Worm (Caenorhabditis elegans): ENCODE data around the gene sgt-1.
"Not testable (repeated sequence)": the region's sequence is repeated elsewhere in the genome, so short reads cannot be mapped to it uniquely, and the experiment has no call there.

sgt-1 gene

DNA sequence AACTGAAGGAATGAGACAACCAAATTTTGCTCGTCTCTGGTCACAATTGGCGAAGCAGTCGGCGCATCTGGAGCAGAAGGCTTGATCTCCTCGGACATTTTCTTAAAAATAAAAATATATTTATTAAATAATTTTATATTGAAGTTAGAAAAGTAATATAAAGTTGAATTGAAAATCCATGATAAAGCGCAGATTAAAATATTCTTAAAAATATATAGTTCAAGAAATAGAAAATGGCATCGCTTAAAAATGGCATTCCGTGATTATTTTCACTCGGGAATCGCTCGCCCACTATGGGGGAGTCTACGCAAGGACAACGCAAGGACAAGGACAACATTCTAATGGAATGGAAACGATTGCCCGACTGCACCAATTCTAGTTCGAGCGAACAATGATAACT is at the start of gene sgt-1:
TSS of gene sgt-1 (minus strand) at position 101 of the 400 bp plus-strand sequence.
- not testable (repeated sequence) for TF ChIP-seq cog-1 (tag; optimal IDR thresholded peaks at IDR 0.05); tab-1 (GFP tag; IDR thresholded peaks at IDR 0.05); klf-2 (GFP tag; conservative IDR thresholded peaks at IDR 0.05)

DNA sequence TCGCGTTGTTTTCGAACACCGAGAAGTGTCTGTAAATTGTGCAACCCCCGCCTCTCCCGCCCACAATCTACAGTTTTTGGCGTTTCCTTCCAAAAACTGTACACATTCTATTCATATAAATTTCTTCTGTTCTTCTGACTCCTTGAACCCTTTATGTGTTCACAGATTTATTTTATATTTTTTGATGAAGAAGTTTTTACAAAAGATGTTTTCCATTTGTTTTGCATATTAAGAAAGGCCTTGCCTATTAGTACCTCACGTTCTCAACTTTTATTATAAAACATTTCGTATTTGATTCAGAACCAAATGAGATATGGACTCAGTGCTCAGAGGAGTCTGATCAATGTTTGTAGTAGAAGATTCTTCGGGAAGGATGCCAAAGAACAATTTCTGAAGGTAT is 49.7 kb upstream of the sgt-1 start, which contains the start of gene ndx-3:
TSS of gene ndx-3 (plus strand) at position 301 of the 400 bp plus-strand sequence.
- no peak for TF ChIP-seq cog-1 (tag; optimal IDR thresholded peaks at IDR 0.05)
- TF ChIP-seq med-1 (GFP tag; optimal IDR thresholded peaks at IDR 0.05; ENCODE audit: insufficient read depth) = no peak
- no peak for TF ChIP-seq ztf-23 (GFP tag; IDR thresholded peaks at IDR 0.05)
- no peak for TF ChIP-seq tab-1 (GFP tag; IDR thresholded peaks at IDR 0.05)
- no peak for TF ChIP-seq T22C8.4 (GFP tag; IDR thresholded peaks at IDR 0.05)
- no peak for TF ChIP-seq klf-2 (GFP tag; conservative IDR thresholded peaks at IDR 0.05)
- TF ChIP-seq ztf-29 (GFP tag; IDR thresholded peaks at IDR 0.05) = no peak
- TF ChIP-seq ref-1 (GFP tag; conservative IDR thresholded peaks at IDR 0.05) = no peak
- no peak for TF ChIP-seq flt-1 (GFP tag; IDR thresholded peaks at IDR 0.05)

DNA sequence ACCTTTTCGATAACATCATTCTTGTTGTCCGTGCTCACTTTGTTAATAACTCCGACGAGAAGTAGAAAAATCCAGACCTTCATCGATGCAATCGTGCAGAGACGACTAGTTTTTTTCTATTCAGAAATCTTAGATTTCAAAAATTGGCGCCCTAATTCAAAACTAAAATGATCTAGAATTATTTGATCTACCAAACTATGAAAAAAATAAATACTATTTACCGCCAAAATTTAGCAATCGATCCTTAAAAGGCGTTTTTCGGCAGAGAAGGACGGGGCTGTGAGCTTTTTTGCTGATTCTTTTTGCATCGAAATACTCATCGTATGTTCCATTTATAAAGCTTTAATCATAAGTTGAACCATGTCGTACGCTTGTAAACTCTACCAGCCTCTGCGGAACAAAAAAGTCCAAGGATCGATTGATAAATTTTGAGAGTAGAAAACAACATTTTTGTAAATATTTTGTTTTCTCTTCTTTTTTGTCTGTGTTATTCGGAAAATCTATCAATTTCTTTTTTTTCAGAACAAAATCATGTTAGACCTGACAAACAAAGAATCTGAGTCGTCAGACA is 45.9 kb upstream of the sgt-1 start, which contains the start of the genes try-1 and zyg-12:
TSS of gene try-1 (minus strand) at position 148 of the 571 bp plus-strand sequence.
TSS of gene zyg-12 (plus strand) at position 521 of the 571 bp plus-strand sequence.
- TF ChIP-seq T22C8.4 (GFP tag; IDR thresholded peaks at IDR 0.05) = no peak
- no peak for TF ChIP-seq med-1 (GFP tag; optimal IDR thresholded peaks at IDR 0.05; ENCODE audit: insufficient read depth)
- TF ChIP-seq ztf-23 (GFP tag; IDR thresholded peaks at IDR 0.05) = no peak
- TF ChIP-seq tab-1 (GFP tag; IDR thresholded peaks at IDR 0.05) = no peak
- TF ChIP-seq ztf-29 (GFP tag; IDR thresholded peaks at IDR 0.05) = no peak
- TF ChIP-seq cog-1 (tag; optimal IDR thresholded peaks at IDR 0.05) = no peak
- no peak for TF ChIP-seq ref-1 (GFP tag; conservative IDR thresholded peaks at IDR 0.05)

DNA sequence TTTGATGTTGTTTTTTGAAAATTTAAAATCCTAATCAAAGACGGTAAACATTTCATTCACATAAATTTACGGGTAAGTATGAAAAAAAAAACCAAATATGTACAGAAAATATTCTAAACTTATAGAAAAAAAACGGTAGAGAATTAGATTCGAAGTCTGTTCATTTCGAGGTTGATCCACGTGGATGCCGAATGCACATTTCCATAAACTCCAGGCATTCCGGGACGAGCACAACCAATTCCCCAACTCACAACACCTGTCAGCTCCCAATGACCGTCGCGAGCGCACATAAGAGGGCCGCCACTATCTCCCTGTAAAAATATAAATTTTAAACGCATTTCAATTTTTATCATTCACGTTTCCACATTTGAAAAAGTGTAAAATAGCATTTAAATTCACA is 44.5 kb upstream of the sgt-1 start:
- no peak for TF ChIP-seq ztf-29 (GFP tag; IDR thresholded peaks at IDR 0.05)
- 0 out of 2 replicates have a peak, but pooled peaks have one; percentile 15 for TF ChIP-seq ztf-23 (GFP tag; IDR thresholded peaks at IDR 0.05)
- TF ChIP-seq tab-1 (GFP tag; IDR thresholded peaks at IDR 0.05) = no peak

DNA sequence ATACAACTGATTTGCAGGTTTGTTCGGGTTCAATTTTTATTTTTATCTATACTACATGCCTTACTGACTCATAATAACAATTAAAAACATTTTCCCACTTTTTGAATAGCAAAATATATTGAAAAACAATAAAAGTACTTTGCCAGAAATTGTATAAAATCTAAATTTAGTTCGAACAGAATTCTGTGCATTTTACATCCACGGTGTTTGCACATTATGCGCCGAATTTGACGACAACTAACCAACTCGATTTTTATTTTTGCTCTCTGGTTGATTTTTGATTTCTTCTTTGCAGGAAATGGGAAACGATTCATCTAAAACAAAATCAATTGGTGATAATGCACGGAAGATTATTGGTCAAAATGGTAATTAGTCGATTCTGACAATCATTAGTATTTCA is 43.2 kb upstream of the sgt-1 start:
- TF ChIP-seq flt-1 (GFP tag; IDR thresholded peaks at IDR 0.05) (no peak), ztf-23 (GFP tag; IDR thresholded peaks at IDR 0.05) (no peak), T22C8.4 (GFP tag; IDR thresholded peaks at IDR 0.05) (no peak), klf-2 (GFP tag; conservative IDR thresholded peaks at IDR 0.05) (no peak), tab-1 (GFP tag; IDR thresholded peaks at IDR 0.05) (no peak), cog-1 (tag; optimal IDR thresholded peaks at IDR 0.05) (no peak), ref-1 (GFP tag; conservative IDR thresholded peaks at IDR 0.05) (no peak), med-1 (GFP tag; optimal IDR thresholded peaks at IDR 0.05; ENCODE audit: insufficient read depth) (no peak), ztf-29 (GFP tag; IDR thresholded peaks at IDR 0.05) (no peak)

DNA sequence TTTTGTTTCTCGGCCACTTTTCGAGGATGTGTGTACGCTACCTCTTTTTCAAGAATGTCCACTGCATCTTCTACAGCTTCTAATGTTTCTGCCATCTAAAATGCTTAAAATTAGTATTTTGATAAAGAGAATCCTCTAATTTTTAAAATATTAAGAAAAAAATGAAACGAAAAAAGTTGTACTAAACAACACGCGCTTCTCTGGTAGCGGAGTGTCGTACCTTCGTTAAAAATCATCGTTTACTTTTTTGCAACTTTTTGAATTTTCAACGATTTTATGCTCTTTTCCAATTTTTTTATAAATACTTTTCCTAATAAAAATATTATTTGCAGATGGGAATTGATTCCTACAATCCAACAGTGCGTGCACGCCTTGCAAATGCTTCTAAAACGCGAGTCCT is 42.1 kb upstream of the sgt-1 start, which contains the start of the genes gldi-11 and ZK546.2:
TSS of gene gldi-11 (minus strand) at position 95 of the 400 bp plus-strand sequence.
TSS of gene ZK546.2 (plus strand) at position 333 of the 400 bp plus-strand sequence.
- no peak for TF ChIP-seq med-1 (GFP tag; optimal IDR thresholded peaks at IDR 0.05; ENCODE audit: insufficient read depth)

DNA sequence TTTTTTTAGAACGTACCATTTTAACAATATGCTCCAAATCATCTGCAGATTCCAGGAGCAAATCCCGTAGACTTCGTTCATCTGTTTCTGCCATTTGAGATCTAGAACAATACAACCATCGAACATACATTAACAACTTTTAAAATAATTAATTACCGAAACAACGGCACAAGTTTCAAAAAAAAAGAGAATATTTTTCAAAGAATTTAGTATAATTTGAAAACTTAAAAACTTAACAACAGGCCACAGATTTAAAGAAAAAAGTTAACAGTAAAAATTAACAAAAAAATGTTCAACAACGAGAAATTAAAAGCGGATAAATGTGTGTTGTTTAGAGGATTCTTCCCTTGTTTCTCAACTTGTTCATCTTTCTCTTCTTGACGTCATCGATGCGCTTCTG is 40.3 kb upstream of the sgt-1 start, which contains the start of gene mdt-4:
TSS of gene mdt-4 (minus strand) at position 101 of the 400 bp plus-strand sequence.
- TF ChIP-seq klf-2 (GFP tag; conservative IDR thresholded peaks at IDR 0.05) (no peak), T22C8.4 (GFP tag; IDR thresholded peaks at IDR 0.05) (no peak), ztf-23 (GFP tag; IDR thresholded peaks at IDR 0.05) (no peak), flt-1 (GFP tag; IDR thresholded peaks at IDR 0.05) (no peak), ref-1 (GFP tag; conservative IDR thresholded peaks at IDR 0.05) (no peak), ztf-29 (GFP tag; IDR thresholded peaks at IDR 0.05) (no peak), med-1 (GFP tag; optimal IDR thresholded peaks at IDR 0.05; ENCODE audit: insufficient read depth) (no peak), tab-1 (GFP tag; IDR thresholded peaks at IDR 0.05) (no peak), cog-1 (tag; optimal IDR thresholded peaks at IDR 0.05) (no peak)

DNA sequence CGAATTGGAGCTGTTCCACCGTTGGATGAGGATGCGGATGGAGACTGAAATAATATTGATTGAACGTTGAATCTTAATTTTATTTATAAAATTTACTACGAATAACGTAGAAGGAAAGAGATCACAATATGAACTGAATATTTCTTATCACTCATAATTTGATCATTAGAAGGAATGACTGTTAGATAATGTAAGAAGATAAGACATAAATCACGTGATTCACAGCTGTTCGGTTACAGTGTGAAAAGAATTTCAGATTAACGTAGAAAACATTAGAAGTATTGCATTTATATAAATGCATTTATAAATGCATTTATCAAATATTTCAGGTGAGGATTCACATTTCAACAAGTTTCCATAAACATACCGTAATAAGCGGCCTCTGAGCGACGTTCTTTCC is 39.2 kb upstream of the sgt-1 start:
- TF ChIP-seq klf-2 (GFP tag; conservative IDR thresholded peaks at IDR 0.05) (no peak), ztf-23 (GFP tag; IDR thresholded peaks at IDR 0.05) (no peak), med-1 (GFP tag; optimal IDR thresholded peaks at IDR 0.05; ENCODE audit: insufficient read depth) (no peak), flt-1 (GFP tag; IDR thresholded peaks at IDR 0.05) (no peak), ztf-29 (GFP tag; IDR thresholded peaks at IDR 0.05) (no peak), cog-1 (tag; optimal IDR thresholded peaks at IDR 0.05) (no peak), ref-1 (GFP tag; conservative IDR thresholded peaks at IDR 0.05) (no peak), T22C8.4 (GFP tag; IDR thresholded peaks at IDR 0.05) (no peak), tab-1 (GFP tag; IDR thresholded peaks at IDR 0.05) (no peak)

DNA sequence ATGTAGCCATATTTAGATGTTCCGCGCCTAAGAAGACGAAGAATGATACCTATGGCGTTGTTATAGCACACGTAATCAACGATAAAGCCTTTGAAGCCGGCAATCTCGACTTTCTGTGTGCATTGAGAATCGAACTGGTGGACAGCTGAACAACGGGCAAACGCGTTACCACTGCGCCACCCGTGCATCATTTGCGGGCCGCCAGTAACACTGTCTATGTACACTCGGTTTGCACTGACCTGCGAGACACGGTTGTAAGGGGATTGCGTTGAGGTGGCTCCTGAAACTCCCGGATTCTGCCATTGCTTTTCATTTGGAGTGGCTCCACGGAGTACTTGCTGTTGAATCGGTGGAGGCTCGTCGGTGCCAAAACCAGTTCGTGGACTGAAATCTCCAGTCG is 38.8 kb upstream of the sgt-1 start:
- peak; percentile 88 for TF ChIP-seq tab-1 (GFP tag; IDR thresholded peaks at IDR 0.05)
- peak; percentile 51; the same call in 1 of the 2 replicates for TF ChIP-seq klf-2 (GFP tag; conservative IDR thresholded peaks at IDR 0.05)
- TF ChIP-seq ztf-29 (GFP tag; IDR thresholded peaks at IDR 0.05) = peak; percentile 90
- peak; percentile 80 for TF ChIP-seq ztf-23 (GFP tag; IDR thresholded peaks at IDR 0.05)
- TF ChIP-seq ref-1 (GFP tag; conservative IDR thresholded peaks at IDR 0.05) = peak; percentile 66
- TF ChIP-seq T22C8.4 (GFP tag; IDR thresholded peaks at IDR 0.05) = peak; percentile 42
- TF ChIP-seq flt-1 (GFP tag; IDR thresholded peaks at IDR 0.05) = peak; percentile 93
- TF ChIP-seq cog-1 (tag; optimal IDR thresholded peaks at IDR 0.05) = peak; percentile 71
- TF ChIP-seq med-1 (GFP tag; optimal IDR thresholded peaks at IDR 0.05; ENCODE audit: insufficient read depth) = peak; percentile 27

DNA sequence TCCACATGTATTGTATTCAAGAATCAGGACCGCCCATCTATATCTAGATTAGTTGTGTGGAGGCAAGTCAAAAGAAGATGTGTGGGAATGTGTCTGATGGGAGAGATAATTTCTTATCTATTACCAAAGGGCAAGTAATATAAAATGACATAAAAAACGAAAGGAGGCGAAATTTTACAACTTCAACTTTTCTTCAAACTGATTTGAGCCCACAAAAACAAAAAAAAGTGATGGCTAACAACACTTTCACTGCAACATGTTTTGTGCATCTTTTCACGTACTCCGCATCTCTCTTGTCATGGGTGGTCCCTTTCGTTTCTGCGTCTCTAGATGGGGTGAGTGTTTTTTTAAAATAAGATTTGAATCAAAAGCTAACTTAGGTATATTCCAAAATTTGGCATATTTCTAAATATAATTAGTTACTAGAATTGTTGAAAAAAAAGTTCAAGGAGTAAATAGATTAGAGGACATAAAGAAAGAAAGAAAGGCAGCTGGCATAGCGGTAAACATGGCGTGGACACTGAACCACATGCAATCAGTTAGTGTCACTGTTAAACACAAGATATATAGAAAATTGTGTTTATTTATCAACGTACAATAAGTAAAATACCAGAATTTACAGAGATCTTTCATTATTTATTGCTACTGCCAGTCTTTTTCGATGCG is 38.1 kb upstream of the sgt-1 start, which contains the start of gene ZK546.19:
TSS of gene ZK546.19 (plus strand) at position 186 of the 666 bp plus-strand sequence.
- no peak for TF ChIP-seq ref-1 (GFP tag; conservative IDR thresholded peaks at IDR 0.05)
- TF ChIP-seq flt-1 (GFP tag; IDR thresholded peaks at IDR 0.05) = no peak
- no peak for TF ChIP-seq tab-1 (GFP tag; IDR thresholded peaks at IDR 0.05)
- TF ChIP-seq ztf-23 (GFP tag; IDR thresholded peaks at IDR 0.05) = no peak
- no peak for TF ChIP-seq ztf-29 (GFP tag; IDR thresholded peaks at IDR 0.05)
- no peak for TF ChIP-seq klf-2 (GFP tag; conservative IDR thresholded peaks at IDR 0.05)
- no peak for TF ChIP-seq T22C8.4 (GFP tag; IDR thresholded peaks at IDR 0.05)
- no peak for TF ChIP-seq cog-1 (tag; optimal IDR thresholded peaks at IDR 0.05)
- TF ChIP-seq med-1 (GFP tag; optimal IDR thresholded peaks at IDR 0.05; ENCODE audit: insufficient read depth) = no peak

Measured in whole organism, midembryonic.